Worm (Caenorhabditis elegans) whole organism, L1 larva: ENCODE measurements around the gene best-19.

ENCODE experiments used
- egl-27 ChIP-seq, 2 experiments: fragments of 150-350 bp in 1 of 2; sonication (generic microtip); optimal IDR thresholded peaks; 3 replicates each; lab custom pipeline; 2017 to 2018; ENCODE audit warnings: missing biosample characterization in 2 of 2, missing genetic modification characterization in 2 of 2, missing genetic modification reagents in 2 of 2
- hlh-4 ChIP-seq: sonication (generic microtip); optimal IDR thresholded peaks from 2 replicates; lab custom pipeline; 2016; ENCODE audit warnings: mild to moderate bottlenecking, missing genetic modification characterization, missing compliant biosample characterization
- lin-14 ChIP-seq: fragments of 200-800 bp; sonication (Bioruptor generic); optimal IDR thresholded peaks from 2 replicates; lab custom pipeline; 2018; ENCODE audit warnings: mild to moderate bottlenecking, missing genetic modification characterization, moderate library complexity, missing compliant biosample characterization
- lsy-2 ChIP-seq, 2 experiments: fragments of 150-350 bp; optimal IDR thresholded peaks; 2 replicates each; lab custom pipeline; 2014; ENCODE audit warnings: missing biosample characterization in 2 of 2, missing genetic modification characterization in 2 of 2
- mab-9 ChIP-seq: fragments of 200-800 bp; sonication (Bioruptor generic); IDR thresholded peaks from 2 replicates; pipeline ENCODE4 v1.3.6; 2022; ENCODE audit warnings: missing genetic modification reagents, missing genetic modification characterization, missing compliant biosample characterization
- skn-1 ChIP-seq: fragments of 150-350 bp; optimal IDR thresholded peaks from 2 replicates; lab custom pipeline; 2014; ENCODE audit warnings: missing biosample characterization, missing genetic modification characterization
- snpc-4 ChIP-seq: fragments of 150-350 bp; optimal IDR thresholded peaks from 2 replicates; lab custom pipeline; 2014; ENCODE audit warnings: missing biosample characterization, missing genetic modification characterization
- zip-4 ChIP-seq: fragments of 200-800 bp; sonication (Bioruptor generic); optimal IDR thresholded peaks from 2 replicates; lab custom pipeline; 2018; ENCODE audit warnings: mild to moderate bottlenecking, missing genetic modification characterization, moderate library complexity, missing compliant biosample characterization
- ztf-11 ChIP-seq, 2 experiments: sonication (generic microtip); optimal IDR thresholded peaks; 2 replicates each; lab custom pipeline; 2016 to 2017; ENCODE audit warnings: missing genetic modification characterization in 2 of 2, missing biosample characterization in 1 of 2, missing compliant biosample characterization in 1 of 2

- TF ChIP-seq egl-27 (tag; optimal IDR thresholded peaks at IDR 0.05; lab: Kevin White, UChicago), result no peak
- TF ChIP-seq skn-1, result no peak
- TF ChIP-seq snpc-4 (tag; lab: Kevin White, UChicago), result no peak
- no peak for TF ChIP-seq mab-9 (GFP tag; lab: Robert Waterston, UW)
- no peak for TF ChIP-seq lsy-2 (tag; optimal IDR thresholded peaks at IDR 0.05; lab: Kevin White, UChicago)
- no peak for TF ChIP-seq lin-14 (GFP tag; lab: Kevin White, UChicago)
- no peak for TF ChIP-seq hlh-4
- TF ChIP-seq zip-4 (GFP tag; lab: Kevin White, UChicago), result no peak
- no peak for TF ChIP-seq ztf-11 (tag; optimal IDR thresholded peaks at IDR 0.05; lab: Kevin White, UChicago)
Observed at ce11 chrIV:293995-294700, 10.7 kb downstream of the best-19 start.
